Fruit fly (Drosophila melanogaster) whole organism, wandering third instar larva: ENCODE results near the gene CG7156.
A peak's percentile ranks its signal among the peaks of the same experiment; 100 is the strongest.

ENCODE experiments used
- Abd-B ChIP-seq: fragments of >200 bp; optimal IDR thresholded peaks from 2 replicates; lab custom pipeline; 2017; ENCODE audit warnings: missing biosample characterization, missing genetic modification characterization
- CG32264 ChIP-seq: fragments of 200-800 bp; sonication (Bioruptor generic); optimal IDR thresholded peaks from 2 replicates; lab custom pipeline; 2016; ENCODE audit warnings: missing biosample characterization, missing genetic modification characterization
- CG9705 ChIP-seq: fragments of 200-800 bp; sonication (Bioruptor generic); optimal IDR thresholded peaks from 2 replicates; lab custom pipeline; 2018; ENCODE audit warnings: missing biosample characterization, mild to moderate bottlenecking, missing genetic modification characterization
- Dfd ChIP-seq: fragments of >200 bp; optimal IDR thresholded peaks from 2 replicates; lab custom pipeline; 2017; ENCODE audit warnings: missing biosample characterization, missing genetic modification characterization
- Dif ChIP-seq: fragments of 200-275, 200-300 bp; sonication (Bioruptor generic); optimal IDR thresholded peaks from 2 replicates; lab custom pipeline; 2018; ENCODE audit warnings: missing biosample characterization, missing genetic modification characterization; ENCODE audit not compliant: partially characterized antibody
- HLH106 ChIP-seq: fragments of 200-800 bp; optimal IDR thresholded peaks from 3 replicates; lab custom pipeline; 2019; ENCODE audit warnings: missing biosample characterization, mild to moderate bottlenecking, missing genetic modification characterization, moderate library complexity
- Hnf4 ChIP-seq: fragments of 200-800 bp; sonication (Bioruptor generic); optimal IDR thresholded peaks from 2 replicates; lab custom pipeline; 2016; ENCODE audit warnings: missing biosample characterization, mild to moderate bottlenecking, missing genetic modification characterization
- Hr78 ChIP-seq: fragments of >200 bp; optimal IDR thresholded peaks from 2 replicates; lab custom pipeline; 2017; ENCODE audit warnings: missing biosample characterization, missing genetic modification characterization
- Jra ChIP-seq: sonication (Bioruptor generic); optimal IDR thresholded peaks from 2 replicates; lab custom pipeline; 2016; ENCODE audit warnings: missing biosample characterization, missing genetic modification characterization
- Mio ChIP-seq: sonication (Bioruptor generic); optimal IDR thresholded peaks from 2 replicates; lab custom pipeline; 2016; ENCODE audit warnings: missing biosample characterization, missing genetic modification characterization
- Myc ChIP-seq: fragments of >200 bp; optimal IDR thresholded peaks from 2 replicates; lab custom pipeline; 2017
- N ChIP-seq: fragments of >200 bp; optimal IDR thresholded peaks from 2 replicates; lab custom pipeline; 2018; ENCODE audit warnings: missing biosample characterization, missing external identifiers, missing genetic modification characterization
- OdsH ChIP-seq: fragments of 200-800 bp; sonication (Bioruptor generic); optimal IDR thresholded peaks from 2 replicates; lab custom pipeline; 2016; ENCODE audit warnings: missing biosample characterization, mild to moderate bottlenecking, missing genetic modification characterization
- Rel ChIP-seq, 2 experiments: fragments of 200-800 bp; sonication (Bioruptor generic) in 1 of 2; optimal IDR thresholded peaks; 2 replicates in 1 of 2; 3 replicates in 1 of 2; lab custom pipeline; 2016 to 2019; ENCODE audit warnings: mild to moderate bottlenecking in 2 of 2, missing biosample characterization in 2 of 2, missing genetic modification characterization in 2 of 2, moderate library complexity in 1 of 2
- Sp1 ChIP-seq: fragments of 200-800 bp; sonication (Bioruptor generic); optimal IDR thresholded peaks from 3 replicates; lab custom pipeline; 2019; ENCODE audit warnings: missing biosample characterization, mild to moderate bottlenecking, missing genetic modification characterization, moderate library complexity
- Vsx2 ChIP-seq: fragments of 200-300, 225-300 bp; sonication (Bioruptor generic); optimal IDR thresholded peaks from 2 replicates; lab custom pipeline; 2018; ENCODE audit warnings: missing biosample characterization, missing genetic modification characterization; ENCODE audit not compliant: partially characterized antibody
- br ChIP-seq: fragments of 200-800 bp; sonication (Bioruptor generic); optimal IDR thresholded peaks from 2 replicates; lab custom pipeline; 2016; ENCODE audit warnings: missing biosample characterization, missing genetic modification characterization
- brk ChIP-seq: fragments of 200-800 bp; sonication (Bioruptor generic); optimal IDR thresholded peaks from 2 replicates; lab custom pipeline; 2016; ENCODE audit warnings: missing biosample characterization, mild to moderate bottlenecking, missing genetic modification characterization
- dl ChIP-seq, 2 experiments: fragments of 175-275, 200-275 bp in 1 of 2; fragments of 200-275 bp in 1 of 2; sonication (Bioruptor generic); optimal IDR thresholded peaks; lab custom pipeline; 2018; ENCODE audit warnings: mild to moderate bottlenecking in 2 of 2, missing biosample characterization in 2 of 2, missing genetic modification characterization in 2 of 2, moderate library complexity in 2 of 2; ENCODE audit not compliant: partially characterized antibody in 2 of 2, insufficient read depth in 1 of 2
- dsf ChIP-seq: sonication (Bioruptor generic); optimal IDR thresholded peaks from 2 replicates; lab custom pipeline; 2016; ENCODE audit warnings: missing biosample characterization, missing genetic modification characterization, borderline replicate concordance
- ey ChIP-seq: fragments of 200-800 bp; sonication (Bioruptor generic); optimal IDR thresholded peaks from 2 replicates; lab custom pipeline; 2016; ENCODE audit warnings: missing biosample characterization, missing genetic modification characterization
- foxo ChIP-seq, 2 experiments: fragments of 200-800 bp; sonication (Bioruptor generic); optimal IDR thresholded peaks; 2 replicates in 1 of 2; 3 replicates in 1 of 2; lab custom pipeline; 2016 to 2017; ENCODE audit warnings: missing biosample characterization in 2 of 2, missing genetic modification characterization in 2 of 2
- fru ChIP-seq: fragments of 200-800 bp; sonication (Bioruptor generic); optimal IDR thresholded peaks from 3 replicates; lab custom pipeline; 2016; ENCODE audit warnings: missing biosample characterization, mild to moderate bottlenecking, missing genetic modification characterization
- h ChIP-seq: fragments of 200-800 bp; sonication (Bioruptor generic); optimal IDR thresholded peaks from 3 replicates; lab custom pipeline; 2016; ENCODE audit warnings: missing biosample characterization, mild to moderate bottlenecking, missing genetic modification characterization
- jim ChIP-seq: fragments of 175-275, 200-325 bp; sonication (Bioruptor generic); optimal IDR thresholded peaks from 2 replicates; lab custom pipeline; 2016; ENCODE audit warnings: missing biosample characterization, mild to moderate bottlenecking, missing genetic modification characterization
- pan ChIP-seq: fragments of >200 bp; optimal IDR thresholded peaks from 2 replicates; lab custom pipeline; 2017
- psq ChIP-seq: fragments of 200-800 bp; sonication (Bioruptor generic); optimal IDR thresholded peaks from 3 replicates; lab custom pipeline; 2017; ENCODE audit warnings: missing biosample characterization, mild to moderate bottlenecking, missing genetic modification characterization, moderate library complexity
- rgr ChIP-seq: fragments of 200-800 bp; sonication (Bioruptor generic); optimal IDR thresholded peaks from 3 replicates; lab custom pipeline; 2016; ENCODE audit warnings: missing biosample characterization, mild to moderate bottlenecking, missing genetic modification characterization
- sage ChIP-seq: fragments of 200-800 bp; sonication (Bioruptor generic); optimal IDR thresholded peaks from 2 replicates; lab custom pipeline; 2016; ENCODE audit warnings: missing biosample characterization, mild to moderate bottlenecking, missing genetic modification characterization
- sv ChIP-seq: fragments of 200-800 bp; sonication (Bioruptor generic); optimal IDR thresholded peaks from 3 replicates; lab custom pipeline; 2016; ENCODE audit warnings: missing biosample characterization, missing genetic modification characterization
- tai ChIP-seq: sonication (Bioruptor generic); optimal IDR thresholded peaks from 2 replicates; lab custom pipeline; 2016; ENCODE audit warnings: missing biosample characterization, missing genetic modification characterization

Gene CG7156

dm6 chr3R:18277406-18277805 lies 35.4 kb upstream of the CG7156 start:
- TF ChIP-seq h (GFP tag; lab: Kevin White, UChicago) (peak; percentile 79), ey (GFP tag; lab: Kevin White, UChicago) (no peak), Myc (no peak), HLH106 (tag; lab: Kevin White, UChicago) (no peak), Rel (GFP tag; optimal IDR thresholded peaks at IDR 0.05; lab: Kevin White, UChicago) (no peak), Rel (tag; optimal IDR thresholded peaks at IDR 0.05; lab: Kevin White, UChicago) (peak; percentile 61)
- TF ChIP-seq, all 38 proteins: peak for 2

dm6 chr3R:18276688-18277087 lies 34.7 kb upstream of the CG7156 start:
- TF ChIP-seq rgr (no peak), psq (GFP tag; lab: Kevin White, UChicago) (no peak), tai (GFP tag; lab: Kevin White, UChicago) (no peak)
- TF ChIP-seq, all 38 proteins: peak for 0

DNA sequence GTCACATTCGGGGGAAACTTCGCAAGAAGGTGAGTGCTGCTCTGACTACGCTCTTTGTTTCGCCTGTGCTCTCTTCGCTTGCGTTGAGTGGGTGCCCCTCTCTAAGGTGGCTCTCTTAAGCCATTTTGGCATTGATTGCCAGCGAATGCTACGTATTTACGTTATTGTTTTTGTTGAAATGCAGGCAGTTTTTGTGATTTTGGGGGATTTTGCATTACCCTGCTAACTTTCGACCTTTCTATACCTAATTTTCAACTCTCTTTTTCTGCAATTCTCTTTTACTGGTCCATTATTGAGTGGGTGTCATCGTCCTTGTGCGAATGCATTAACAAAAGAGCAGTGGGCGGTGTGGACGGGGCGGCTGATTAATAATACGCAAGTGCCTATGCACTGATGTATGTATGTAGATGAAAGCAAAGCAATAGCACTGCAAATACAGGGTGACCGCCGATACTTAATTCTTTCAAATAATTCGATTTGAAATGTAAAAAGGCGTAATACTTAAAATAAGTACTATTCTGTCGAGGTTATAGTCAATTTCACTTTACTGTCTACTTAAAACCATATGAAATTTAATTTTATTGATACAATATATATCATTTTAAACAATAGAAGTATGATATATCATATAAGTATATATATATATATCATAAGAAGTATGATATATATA lies 33.3 kb upstream of the CG7156 start:
- peak; percentile 38 for TF ChIP-seq psq (GFP tag; lab: Kevin White, UChicago)
- TF ChIP-seq sage (GFP tag; lab: Kevin White, UChicago), result peak; percentile 30
- TF ChIP-seq Dif (GFP tag; lab: Kevin White, UChicago), result peak; percentile 92
- TF ChIP-seq pan, result no peak
- TF ChIP-seq rgr, result peak; percentile 10
- TF ChIP-seq HLH106 (tag; lab: Kevin White, UChicago), result peak; percentile 19
- peak; percentile 79 to 92 for TF ChIP-seq dl (GFP tag; optimal IDR thresholded peaks at IDR 0.05; lab: Kevin White, UChicago; ENCODE audit: insufficient read depth in 1 of 2, partially characterized antibody in 2 of 2)
- no peak for TF ChIP-seq OdsH
- TF ChIP-seq N, result no peak
- peak; percentile 35 for TF ChIP-seq Rel (GFP tag; optimal IDR thresholded peaks at IDR 0.05; lab: Kevin White, UChicago)
- peak; percentile 96 for TF ChIP-seq Rel (tag; optimal IDR thresholded peaks at IDR 0.05; lab: Kevin White, UChicago)
- no peak for TF ChIP-seq CG9705 (GFP tag; lab: Kevin White, UChicago)
- TF ChIP-seq foxo (GFP tag; optimal IDR thresholded peaks at IDR 0.05; lab: Kevin White, UChicago), result peak in 1 of 2 experiments; percentile 42
- TF ChIP-seq Abd-B, result no peak
- no peak for TF ChIP-seq Sp1 (GFP tag; lab: Kevin White, UChicago)
- TF ChIP-seq Hr78, result no peak
- TF ChIP-seq ey (GFP tag; lab: Kevin White, UChicago), result no peak

DNA sequence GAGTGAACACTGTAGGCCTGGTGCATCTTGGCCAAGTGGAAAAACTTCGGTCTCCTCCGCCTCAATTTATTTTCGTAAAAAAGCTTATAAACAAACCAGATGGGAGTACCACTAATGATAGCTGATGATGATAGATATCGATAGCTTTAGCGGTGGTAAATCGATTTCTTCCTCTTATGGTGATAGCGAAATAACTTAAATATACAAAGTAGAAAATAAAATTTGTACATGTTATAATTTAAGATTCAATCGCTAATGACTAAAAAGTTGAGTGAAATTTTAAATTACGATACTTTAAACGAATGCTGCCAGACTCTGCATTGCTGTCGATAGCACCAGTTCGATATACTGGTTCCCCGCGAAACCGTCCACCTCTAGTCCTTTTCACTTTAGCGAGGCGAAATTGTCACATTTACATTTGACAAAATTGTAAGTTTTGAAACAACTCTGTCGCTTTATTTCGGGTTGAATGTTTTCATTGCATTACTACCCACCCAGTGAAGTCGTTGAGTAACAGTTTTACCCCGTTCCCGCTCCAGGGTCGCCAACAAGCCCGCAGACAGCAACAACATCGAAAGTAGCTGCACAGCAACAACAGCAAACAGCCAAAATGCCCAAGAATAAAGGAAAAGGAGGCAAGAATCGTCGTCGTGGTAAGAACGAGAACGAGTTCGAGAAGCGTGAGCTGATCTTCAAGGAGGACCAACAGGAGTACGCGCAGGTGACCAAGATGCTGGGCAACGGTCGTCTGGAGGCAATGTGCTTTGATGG lies 32.6 kb upstream of the CG7156 start, which contains the start of the genes Vps39 and eIF1A:
TSS of gene Vps39 (minus strand) at position 119 of the 771 bp plus-strand sequence.
TSS of gene eIF1A (plus strand) at position 338 of the 771 bp plus-strand sequence.
- peak; percentile 42 for TF ChIP-seq sv (GFP tag; lab: Kevin White, UChicago)
- no peak for TF ChIP-seq h (GFP tag; lab: Kevin White, UChicago)
- TF ChIP-seq Vsx2 (GFP tag; lab: Kevin White, UChicago), result no peak
- no peak for TF ChIP-seq CG32264 (GFP tag; lab: Kevin White, UChicago)
- TF ChIP-seq Dif (GFP tag; lab: Kevin White, UChicago), result no peak
- peak; percentile 16 for TF ChIP-seq ey (GFP tag; lab: Kevin White, UChicago)
- TF ChIP-seq Mio (GFP tag; lab: Kevin White, UChicago), result no peak
- peak; percentile 69 for TF ChIP-seq Jra (GFP tag; lab: Kevin White, UChicago)
- no peak for TF ChIP-seq HLH106 (tag; lab: Kevin White, UChicago)
- TF ChIP-seq dsf (GFP tag; lab: Kevin White, UChicago), result no peak
- TF ChIP-seq Myc, result peak; percentile 13
- TF ChIP-seq foxo (GFP tag; optimal IDR thresholded peaks at IDR 0.05; lab: Kevin White, UChicago), result peak in 1 of 2 experiments; percentile 36
- TF ChIP-seq OdsH, result no peak
- peak; percentile 47 for TF ChIP-seq br (GFP tag; lab: Kevin White, UChicago)
- no peak for TF ChIP-seq jim
- no peak for TF ChIP-seq Hnf4 (GFP tag; lab: Kevin White, UChicago)
- no peak for TF ChIP-seq Sp1 (GFP tag; lab: Kevin White, UChicago)
- TF ChIP-seq brk (GFP tag; lab: Kevin White, UChicago), result no peak
- no peak for TF ChIP-seq Abd-B
- no peak for TF ChIP-seq Dfd (GFP tag; lab: Kevin White, UChicago)
- TF ChIP-seq psq (GFP tag; lab: Kevin White, UChicago), result no peak
- no peak for TF ChIP-seq N
- TF ChIP-seq dl (GFP tag; optimal IDR thresholded peaks at IDR 0.05; lab: Kevin White, UChicago; ENCODE audit: insufficient read depth in 1 of 2, partially characterized antibody in 2 of 2), result no peak
- TF ChIP-seq CG9705 (GFP tag; lab: Kevin White, UChicago), result peak; percentile 17
- no peak for TF ChIP-seq Rel (GFP tag; optimal IDR thresholded peaks at IDR 0.05; lab: Kevin White, UChicago)
- no peak for TF ChIP-seq Rel (tag; optimal IDR thresholded peaks at IDR 0.05; lab: Kevin White, UChicago)
- peak; percentile 39 for TF ChIP-seq fru (GFP tag; lab: Kevin White, UChicago)
